Fruit fly (Drosophila melanogaster) whole organism, embryonic: ENCODE data around the gene CG4301.

Experiments used
- CG10147 ChIP-seq: fragments of 200-800 bp; sonication (Bioruptor generic); optimal IDR thresholded peaks from 2 replicates; lab custom pipeline; 2019; ENCODE audit warnings: missing biosample characterization, mild to moderate bottlenecking, missing genetic modification characterization, moderate library complexity
- CG10462 ChIP-seq: fragments of 200-800 bp; sonication (Bioruptor generic); optimal IDR thresholded peaks from 2 replicates; lab custom pipeline; 2016; ENCODE audit warnings: missing biosample characterization, missing genetic modification characterization
- CG10565 ChIP-seq: fragments of 200-800 bp; sonication (Bioruptor generic); optimal IDR thresholded peaks from 3 replicates; lab custom pipeline; 2016; ENCODE audit warnings: missing biosample characterization, mild to moderate bottlenecking, missing genetic modification characterization
- CG11085 ChIP-seq: fragments of 200-800 bp; sonication (Bioruptor generic); IDR thresholded peaks from 2 replicates; pipeline ENCODE4 v1.3.6; 2022; ENCODE audit warnings: missing biosample characterization, missing genetic modification characterization
- CG14667 ChIP-seq: fragments of 200-800 bp; sonication (Bioruptor generic); IDR thresholded peaks from 2 replicates; pipeline ENCODE4 v1.3.6; 2022; ENCODE audit warnings: missing biosample characterization, missing genetic modification characterization
- CG1529 ChIP-seq: fragments of 200-800 bp; sonication (Bioruptor generic); optimal IDR thresholded peaks from 3 replicates; lab custom pipeline; 2018; ENCODE audit warnings: missing biosample characterization, missing genetic modification characterization
- CG15601 ChIP-seq: fragments of 200-800 bp; sonication (Bioruptor generic); optimal IDR thresholded peaks from 3 replicates; lab custom pipeline; 2019; ENCODE audit warnings: missing biosample characterization, mild to moderate bottlenecking, missing genetic modification characterization, moderate library complexity
- CG15696 ChIP-seq: fragments of 200-800 bp; sonication (Bioruptor generic); optimal IDR thresholded peaks from 2 replicates; lab custom pipeline; 2019; ENCODE audit warnings: missing biosample characterization, mild to moderate bottlenecking, missing genetic modification characterization, moderate library complexity
- CG17568 ChIP-seq: fragments of 200-800 bp; sonication (Bioruptor generic); optimal IDR thresholded peaks from 2 replicates; lab custom pipeline; 2018; ENCODE audit warnings: missing biosample characterization, mild to moderate bottlenecking, missing genetic modification characterization, moderate library complexity
- CG18619 ChIP-seq: fragments of 200-800 bp; sonication (Bioruptor generic); optimal IDR thresholded peaks from 3 replicates; lab custom pipeline; 2017; ENCODE audit warnings: missing biosample characterization, mild to moderate bottlenecking, missing genetic modification characterization
- CG2116 ChIP-seq: fragments of 200-800 bp; sonication (Bioruptor generic); optimal IDR thresholded peaks from 3 replicates; lab custom pipeline; 2018; ENCODE audit warnings: missing biosample characterization, mild to moderate bottlenecking, missing genetic modification characterization
- CG30431 ChIP-seq: fragments of 200-800 bp; sonication (Bioruptor generic); optimal IDR thresholded peaks from 2 replicates; lab custom pipeline; 2017; ENCODE audit warnings: missing biosample characterization, missing genetic modification characterization
- CG3281 ChIP-seq: fragments of 200-800 bp; sonication (Bioruptor generic); optimal IDR thresholded peaks from 3 replicates; lab custom pipeline; 2017; ENCODE audit warnings: missing biosample characterization, mild to moderate bottlenecking, missing genetic modification characterization
- CG34422 ChIP-seq: fragments of 200-800 bp; sonication (Bioruptor generic); IDR thresholded peaks from 3 replicates; pipeline ENCODE4 v1.3.6; 2022; ENCODE audit warnings: missing biosample characterization, missing genetic modification characterization
- CG4328 ChIP-seq: fragments of 200-800 bp; sonication (Bioruptor generic); optimal IDR thresholded peaks from 3 replicates; lab custom pipeline; 2017; ENCODE audit warnings: missing biosample characterization, missing genetic modification reagents, missing genetic modification characterization
- CG5245 ChIP-seq: fragments of 200-800 bp; sonication (Bioruptor generic); optimal IDR thresholded peaks from 3 replicates; lab custom pipeline; 2016; ENCODE audit warnings: missing biosample characterization, missing genetic modification characterization
- CG6254 ChIP-seq: fragments of 200-800 bp; sonication (Bioruptor generic); optimal IDR thresholded peaks from 3 replicates; lab custom pipeline; 2017; ENCODE audit warnings: mild to moderate bottlenecking, missing biosample characterization, missing genetic modification reagents, missing genetic modification characterization
- CG6272 ChIP-seq: fragments of 200-800 bp; sonication (Bioruptor generic); IDR thresholded peaks from 2 replicates; pipeline ENCODE4 v1.3.6; 2022; ENCODE audit warnings: missing biosample characterization, missing genetic modification characterization
- CG7786 ChIP-seq: fragments of 200-800 bp; sonication (Bioruptor generic); optimal IDR thresholded peaks from 2 replicates; lab custom pipeline; 2016; ENCODE audit warnings: missing biosample characterization, missing genetic modification characterization
- CG7839 ChIP-seq: fragments of 200-800 bp; sonication (Bioruptor generic); optimal IDR thresholded peaks from 3 replicates; lab custom pipeline; 2018; ENCODE audit warnings: missing biosample characterization, mild to moderate bottlenecking, missing genetic modification characterization, moderate library complexity
- CG7987 ChIP-seq: fragments of 200-800 bp; sonication (Bioruptor generic); optimal IDR thresholded peaks from 2 replicates; lab custom pipeline; 2018; ENCODE audit warnings: missing biosample characterization, mild to moderate bottlenecking, missing genetic modification characterization, moderate library complexity
- CG8944 ChIP-seq: fragments of 200-800 bp; sonication (Bioruptor generic); optimal IDR thresholded peaks from 3 replicates; lab custom pipeline; 2016; ENCODE audit warnings: missing biosample characterization, missing genetic modification characterization
- CG9437 ChIP-seq: fragments of 200-800 bp; sonication (Bioruptor generic); optimal IDR thresholded peaks from 2 replicates; lab custom pipeline; 2018; ENCODE audit warnings: missing biosample characterization, mild to moderate bottlenecking, missing genetic modification characterization
- Camta ChIP-seq: fragments of 200-800 bp; sonication (Bioruptor generic); optimal IDR thresholded peaks from 2 replicates; lab custom pipeline; 2016; ENCODE audit warnings: missing biosample characterization, missing genetic modification characterization
- Dek ChIP-seq: fragments of 200-800 bp; sonication (Bioruptor generic); optimal IDR thresholded peaks from 3 replicates; lab custom pipeline; 2019; ENCODE audit warnings: missing biosample characterization, mild to moderate bottlenecking, missing genetic modification characterization, moderate library complexity
- E2f1 ChIP-seq: fragments of 200-800 bp; sonication (Bioruptor generic); IDR thresholded peaks from 2 replicates; pipeline ENCODE4 v1.3.6; 2022; ENCODE audit warnings: missing biosample characterization, missing genetic modification characterization
- ERR ChIP-seq: fragments of 200-800 bp; sonication (Bioruptor generic); optimal IDR thresholded peaks from 2 replicates; lab custom pipeline; 2016; ENCODE audit warnings: missing biosample characterization, missing genetic modification characterization
- Eip74EF ChIP-seq, 2 experiments: fragments of 200-800 bp in 1 of 2; fragments of >200 bp in 1 of 2; sonication (Bioruptor generic) in 1 of 2; optimal IDR thresholded peaks; 2 replicates each; lab custom pipeline; 2017 to 2019; ENCODE audit warnings: missing biosample characterization in 2 of 2, missing genetic modification characterization in 2 of 2, mild to moderate bottlenecking in 1 of 2, moderate library complexity in 1 of 2
- Lim3 ChIP-seq: fragments of 200-800 bp; sonication (Bioruptor generic); IDR thresholded peaks from 2 replicates; pipeline ENCODE4 v1.3.6; 2022; ENCODE audit warnings: missing biosample characterization, missing genetic modification characterization
- Max ChIP-seq: fragments of 200-800 bp; sonication (Bioruptor generic); optimal IDR thresholded peaks from 2 replicates; lab custom pipeline; 2016; ENCODE audit warnings: missing biosample characterization, mild to moderate bottlenecking, missing genetic modification characterization
- NK7.1 ChIP-seq: fragments of 200-800 bp; sonication (Bioruptor generic); optimal IDR thresholded peaks from 3 replicates; lab custom pipeline; 2016; ENCODE audit warnings: missing biosample characterization, missing genetic modification characterization
- Ravus ChIP-seq: fragments of 200-800 bp; sonication (Bioruptor generic); IDR thresholded peaks from 2 replicates; pipeline ENCODE4 v1.3.6; 2022; ENCODE audit warnings: missing biosample characterization, missing genetic modification characterization
- amos ChIP-seq: fragments of 200-800 bp; sonication (Bioruptor generic); IDR thresholded peaks from 2 replicates; pipeline ENCODE4 v1.3.6; 2022; ENCODE audit warnings: missing biosample characterization, missing genetic modification characterization; ENCODE audit not compliant: partially characterized antibody
- cg ChIP-seq: fragments of 200-800 bp; sonication (Bioruptor generic); optimal IDR thresholded peaks from 3 replicates; lab custom pipeline; 2019; ENCODE audit warnings: missing biosample characterization, mild to moderate bottlenecking, missing genetic modification characterization, moderate library complexity
- chif ChIP-seq, 2 experiments: fragments of 200-800 bp; sonication (Bioruptor generic); optimal IDR thresholded peaks; 3 replicates each; lab custom pipeline; 2016; ENCODE audit warnings: missing biosample characterization in 2 of 2, missing genetic modification characterization in 2 of 2
- ci ChIP-seq: fragments of 200-800 bp; sonication (Bioruptor generic); IDR thresholded peaks from 3 replicates; pipeline ENCODE4 v1.3.6; 2022; ENCODE audit warnings: missing biosample characterization, missing genetic modification characterization
- dimm ChIP-seq: fragments of 200-800 bp; sonication (Bioruptor generic); IDR thresholded peaks from 2 replicates; pipeline ENCODE4 v1.3.6; 2022; ENCODE audit warnings: missing biosample characterization, missing genetic modification characterization
- fd64A ChIP-seq: fragments of 200-800 bp; sonication (Bioruptor generic); optimal IDR thresholded peaks from 3 replicates; lab custom pipeline; 2018; ENCODE audit warnings: missing biosample characterization, mild to moderate bottlenecking, missing genetic modification characterization
- lola ChIP-seq, 3 experiments: fragments of >200 bp in 2 of 3; fragments of 200-800 bp in 1 of 3; sonication (Bioruptor generic) in 1 of 3; optimal IDR thresholded peaks; 2 replicates each; lab custom pipeline; 2017 to 2019; ENCODE audit warnings: missing biosample characterization in 3 of 3, missing genetic modification characterization in 3 of 3, mild to moderate bottlenecking in 1 of 3, moderate library complexity in 1 of 3
- mam ChIP-seq: fragments of 200-800 bp; sonication (Bioruptor generic); optimal IDR thresholded peaks from 3 replicates; lab custom pipeline; 2016; ENCODE audit warnings: missing biosample characterization, missing genetic modification characterization
- mirr ChIP-seq: fragments of 200-800 bp; sonication (Bioruptor generic); optimal IDR thresholded peaks from 3 replicates; lab custom pipeline; 2018; ENCODE audit warnings: missing biosample characterization, mild to moderate bottlenecking, missing genetic modification characterization
- peb ChIP-seq: fragments of 200-800 bp; sonication (Bioruptor generic); IDR thresholded peaks from 2 replicates; pipeline ENCODE4 v1.3.6; 2022; ENCODE audit warnings: missing biosample characterization, missing genetic modification characterization
- repo ChIP-seq: fragments of 200-800 bp; sonication (Bioruptor generic); optimal IDR thresholded peaks from 2 replicates; lab custom pipeline; 2016; ENCODE audit warnings: missing biosample characterization, missing genetic modification characterization
- sens ChIP-seq: fragments of 200-800 bp; sonication (Bioruptor generic); peaks from one replicate; lab custom pipeline; 2016; ENCODE audit warnings: missing biosample characterization, missing genetic modification characterization
- sim ChIP-seq: fragments of 200-800 bp; sonication (Bioruptor generic); IDR thresholded peaks from 2 replicates; pipeline ENCODE4 v1.3.6; 2022; ENCODE audit warnings: missing biosample characterization, missing genetic modification characterization
- sima ChIP-seq: fragments of 200-800 bp; sonication (Bioruptor generic); optimal IDR thresholded peaks from 2 replicates; lab custom pipeline; 2016; ENCODE audit warnings: missing biosample characterization, missing genetic modification characterization
- trh ChIP-seq: fragments of 200-800 bp; sonication (Bioruptor generic); optimal IDR thresholded peaks from 2 replicates; lab custom pipeline; 2016; ENCODE audit warnings: missing biosample characterization, missing genetic modification characterization
- unpg ChIP-seq: fragments of 200-800 bp; sonication (Bioruptor generic); optimal IDR thresholded peaks from 3 replicates; lab custom pipeline; 2018; ENCODE audit warnings: missing biosample characterization, mild to moderate bottlenecking, missing genetic modification characterization, moderate library complexity

CG4301 gene

dm6 chrX:16391397-16391796 is 13.9 kb upstream of the CG4301 start, which contains the start of the genes TH1 and mei-41 (continued):
- TF ChIP-seq CG8944 (GFP tag; lab: Kevin White, UChicago) = peak; percentile 7
- peak; percentile 95 for TF ChIP-seq CG11085
- TF ChIP-seq chif (GFP tag; optimal IDR thresholded peaks at IDR 0.05; lab: Kevin White, UChicago) = peak in 1 of 2 experiments; percentile 52

dm6 chrX:16403811-16404420 is 1.4 kb upstream of the CG4301 start:
- TF ChIP-seq unpg (GFP tag; lab: Kevin White, UChicago) = peak; percentile 89
- TF ChIP-seq CG9437 (GFP tag; lab: Kevin White, UChicago) = peak; percentile 55
- TF ChIP-seq E2f1 (GFP tag; lab: Robert Waterston, UW) = peak; percentile 77
- peak; percentile 75 for TF ChIP-seq mam
- TF ChIP-seq Lim3 (GFP tag; lab: Robert Waterston, UW) = no peak
- TF ChIP-seq amos (GFP tag; lab: Robert Waterston, UW) = no peak
- TF ChIP-seq CG14667 (GFP tag; lab: Robert Waterston, UW) = peak; percentile 60
- peak in 1 of 2 experiments; percentile 74 for TF ChIP-seq Eip74EF (GFP tag; optimal IDR thresholded peaks at IDR 0.05; lab: Kevin White, UChicago)
- no peak for TF ChIP-seq dimm (GFP tag; lab: Robert Waterston, UW)
- TF ChIP-seq CG17568 (GFP tag; lab: Kevin White, UChicago) = no peak
- TF ChIP-seq CG7786 = peak; percentile 31
- no peak for TF ChIP-seq CG15601 (tag; lab: Kevin White, UChicago)
- TF ChIP-seq CG10565 (GFP tag; lab: Kevin White, UChicago) = no peak
- peak; percentile 23; the same call in 1 of the 2 replicates for TF ChIP-seq sim (GFP tag; lab: Robert Waterston, UW)
- peak; percentile 90 for TF ChIP-seq CG7839
- TF ChIP-seq cg (GFP tag; lab: Kevin White, UChicago) = no peak
- TF ChIP-seq CG15696 (tag; lab: Kevin White, UChicago) = no peak
- peak; percentile 74; the same call in 2 of the 3 replicates for TF ChIP-seq CG34422 (GFP tag; lab: Robert Waterston, UW)
- TF ChIP-seq mirr (GFP tag; lab: Kevin White, UChicago) = peak; percentile 98
- no peak for TF ChIP-seq CG30431
- peak; percentile 5 for TF ChIP-seq CG1529 (GFP tag; lab: Kevin White, UChicago)
- TF ChIP-seq CG10147 (GFP tag; lab: Kevin White, UChicago) = no peak
- peak; percentile 43 for TF ChIP-seq CG6254
- TF ChIP-seq Camta = peak; percentile 56
- peak; percentile 75 for TF ChIP-seq CG18619
- TF ChIP-seq CG4328 (GFP tag; lab: Kevin White, UChicago) = peak; percentile 9
- TF ChIP-seq chif (GFP tag; optimal IDR thresholded peaks at IDR 0.05; lab: Kevin White, UChicago) = peak; percentile 32
- peak; percentile 60; the same call in 1 of the 2 replicates for TF ChIP-seq CG6272
- peak; percentile 45 for TF ChIP-seq trh (GFP tag; lab: Kevin White, UChicago)
- TF ChIP-seq repo (GFP tag; lab: Kevin White, UChicago) = peak; percentile 31
- peak; percentile 43 for TF ChIP-seq CG10462 (GFP tag; lab: Kevin White, UChicago)
- TF ChIP-seq Ravus (GFP tag; lab: Robert Waterston, UW) = peak; percentile 42; the same call in 1 of the 2 replicates
- no peak for TF ChIP-seq sima (GFP tag; lab: Kevin White, UChicago)
- no peak for TF ChIP-seq NK7.1 (GFP tag; lab: Kevin White, UChicago)
- peak; percentile 26 for TF ChIP-seq ERR (GFP tag; lab: Kevin White, UChicago)
- TF ChIP-seq CG7987 = peak; percentile 43
- TF ChIP-seq Max (GFP tag; lab: Kevin White, UChicago) = peak; percentile 77
- TF ChIP-seq ci = peak; percentile 84
- peak; percentile 84 for TF ChIP-seq Dek (tag; lab: Kevin White, UChicago)
- no peak for TF ChIP-seq fd64A (GFP tag; lab: Kevin White, UChicago)
- peak; percentile 49 for TF ChIP-seq CG5245 (GFP tag; lab: Kevin White, UChicago)
- no peak for TF ChIP-seq lola (GFP tag; optimal IDR thresholded peaks at IDR 0.05; lab: Kevin White, UChicago)
- peak; percentile 65 for TF ChIP-seq peb (GFP tag; lab: Robert Waterston, UW)
- peak; percentile 77 for TF ChIP-seq CG3281 (GFP tag; lab: Kevin White, UChicago)
- TF ChIP-seq sens (GFP tag; lab: Kevin White, UChicago) = peak; percentile 92
- TF ChIP-seq CG2116 (GFP tag; lab: Kevin White, UChicago) = peak; percentile 34
